Worm (Caenorhabditis elegans) whole organism, L1 larva: ENCODE results near the gene R02D5.7.

Source experiments
- C04F5.9 ChIP-seq: sonication (generic microtip); optimal IDR thresholded peaks from 2 replicates; lab custom pipeline; 2016; ENCODE audit warnings: missing genetic modification characterization, missing compliant biosample characterization
- C16A3.4 ChIP-seq: fragments of 150-350 bp; optimal IDR thresholded peaks from 2 replicates; lab custom pipeline; 2014; ENCODE audit warnings: missing biosample characterization, missing genetic modification characterization
- C34B4.2 ChIP-seq: sonication (generic microtip); optimal IDR thresholded peaks from 2 replicates; lab custom pipeline; 2017; ENCODE audit warnings: mild to moderate bottlenecking, missing genetic modification characterization, missing compliant biosample characterization
- aha-1 ChIP-seq: fragments of 150-350 bp; optimal IDR thresholded peaks from 2 replicates; lab custom pipeline; 2014; ENCODE audit warnings: missing biosample characterization, missing genetic modification characterization
- aly-2 ChIP-seq: fragments of 150-350 bp; optimal IDR thresholded peaks from 2 replicates; lab custom pipeline; 2014; ENCODE audit warnings: missing biosample characterization, missing genetic modification characterization
- blmp-1 ChIP-seq: fragments of 150-350 bp; optimal IDR thresholded peaks from 2 replicates; lab custom pipeline; 2014; ENCODE audit warnings: missing biosample characterization, missing genetic modification characterization
- ceh-8 ChIP-seq: fragments of 200-800 bp; sonication (Bioruptor generic); optimal IDR thresholded peaks from 2 replicates; lab custom pipeline; 2018; ENCODE audit warnings: mild to moderate bottlenecking, missing genetic modification characterization, moderate library complexity, missing compliant biosample characterization
- ceh-88 ChIP-seq: fragments of 200-800 bp; sonication (Bioruptor generic); IDR thresholded peaks from 2 replicates; pipeline ENCODE4 v1.3.6; 2022; ENCODE audit warnings: missing genetic modification characterization, missing compliant biosample characterization
- efl-1 ChIP-seq, 4 experiments: fragments of 150-350 bp; optimal IDR thresholded peaks in 3 of 4; peaks in 1 of 4; 1 replicate in 1 of 4; 2 replicates in 3 of 4; lab custom pipeline; 2014; ENCODE audit warnings: missing biosample characterization in 2 of 4, missing genetic modification characterization in 2 of 4, missing genetic modification reagents in 2 of 4
- elt-2 ChIP-seq: sonication (generic microtip); optimal IDR thresholded peaks from 2 replicates; lab custom pipeline; 2016; ENCODE audit warnings: missing genetic modification characterization, mild to moderate bottlenecking, inconsistent platforms, missing compliant biosample characterization, missing genetic modification reagents
- elt-3 ChIP-seq, 6 experiments: fragments of 150-350 bp in 1 of 6; sonication (generic microtip); optimal IDR thresholded peaks; 2 replicates each; lab custom pipeline; 2017 to 2018; ENCODE audit warnings: missing biosample characterization in 6 of 6, missing genetic modification characterization in 6 of 6, inconsistent platforms in 1 of 6
- fkh-4 ChIP-seq: sonication (generic microtip); optimal IDR thresholded peaks from 2 replicates; lab custom pipeline; 2016; ENCODE audit warnings: missing compliant biosample characterization, missing genetic modification characterization, borderline replicate concordance
- fkh-8 ChIP-seq: sonication (generic microtip); optimal IDR thresholded peaks from 2 replicates; lab custom pipeline; 2016; ENCODE audit warnings: mild to moderate bottlenecking, missing genetic modification characterization, missing compliant biosample characterization
- fos-1 ChIP-seq: fragments of 150-350 bp; optimal IDR thresholded peaks from 2 replicates; lab custom pipeline; 2014; ENCODE audit warnings: missing biosample characterization, missing genetic modification characterization
- grh-1 ChIP-seq: fragments of 200-800 bp; sonication (Bioruptor generic); IDR thresholded peaks from 2 replicates; pipeline ENCODE4 v1.3.6; 2022; ENCODE audit warnings: missing genetic modification reagents, missing genetic modification characterization, missing compliant biosample characterization
- hlh-17 ChIP-seq: fragments of 200-800 bp; sonication (Bioruptor generic); optimal IDR thresholded peaks from 2 replicates; lab custom pipeline; 2018; ENCODE audit warnings: missing genetic modification characterization, mild to moderate bottlenecking, missing compliant biosample characterization, moderate library complexity, borderline replicate concordance
- irx-1 ChIP-seq: sonication (generic microtip); optimal IDR thresholded peaks from 2 replicates; lab custom pipeline; 2016; ENCODE audit warnings: missing genetic modification characterization, missing compliant biosample characterization
- jun-1 ChIP-seq: fragments of 150-350 bp; optimal IDR thresholded peaks from 2 replicates; lab custom pipeline; 2014; ENCODE audit warnings: missing biosample characterization, missing genetic modification reagents, missing genetic modification characterization
- lin-13 ChIP-seq: fragments of 150-350 bp; optimal IDR thresholded peaks from 2 replicates; lab custom pipeline; 2014; ENCODE audit warnings: missing biosample characterization, missing genetic modification reagents, missing genetic modification characterization
- lin-14 ChIP-seq: fragments of 200-800 bp; sonication (Bioruptor generic); optimal IDR thresholded peaks from 2 replicates; lab custom pipeline; 2018; ENCODE audit warnings: mild to moderate bottlenecking, missing genetic modification characterization, moderate library complexity, missing compliant biosample characterization
- lsy-2 ChIP-seq, 2 experiments: fragments of 150-350 bp; optimal IDR thresholded peaks; 2 replicates each; lab custom pipeline; 2014; ENCODE audit warnings: missing biosample characterization in 2 of 2, missing genetic modification characterization in 2 of 2
- nhr-11 ChIP-seq: fragments of 150-350 bp; optimal IDR thresholded peaks from 2 replicates; lab custom pipeline; 2014; ENCODE audit warnings: missing biosample characterization, missing genetic modification characterization
- nhr-12 ChIP-seq: sonication (generic microtip); optimal IDR thresholded peaks from 2 replicates; lab custom pipeline; 2017; ENCODE audit warnings: missing biosample characterization, missing genetic modification characterization
- nhr-237 ChIP-seq: fragments of 150-350 bp; optimal IDR thresholded peaks from 2 replicates; lab custom pipeline; 2014; ENCODE audit warnings: missing biosample characterization, missing genetic modification characterization
- nhr-28 ChIP-seq: fragments of 150-350 bp; optimal IDR thresholded peaks from 2 replicates; lab custom pipeline; 2014; ENCODE audit warnings: missing biosample characterization, missing genetic modification characterization
- nhr-71 ChIP-seq: sonication (generic microtip); optimal IDR thresholded peaks from 2 replicates; lab custom pipeline; 2016; ENCODE audit warnings: mild to moderate bottlenecking, missing genetic modification characterization, moderate library complexity, missing compliant biosample characterization
- nhr-84 ChIP-seq: sonication (generic microtip); optimal IDR thresholded peaks from 2 replicates; lab custom pipeline; 2017; ENCODE audit warnings: missing biosample characterization, missing genetic modification characterization
- nhr-85 ChIP-seq: sonication (generic microtip); peaks from one replicate; lab custom pipeline; 2016; ENCODE audit warnings: missing genetic modification characterization, inconsistent platforms, missing compliant biosample characterization
- pax-3 ChIP-seq: fragments of 200-800 bp; sonication (Bioruptor generic); optimal IDR thresholded peaks from 2 replicates; lab custom pipeline; 2018; ENCODE audit warnings: mild to moderate bottlenecking, missing genetic modification characterization, moderate library complexity, missing compliant biosample characterization
- pqm-1 ChIP-seq: sonication (generic microtip); optimal IDR thresholded peaks from 3 replicates; lab custom pipeline; 2017; ENCODE audit warnings: missing biosample characterization, missing genetic modification characterization
- snu-23 ChIP-seq: sonication (generic microtip); optimal IDR thresholded peaks from 2 replicates; lab custom pipeline; 2016; ENCODE audit warnings: missing genetic modification characterization, missing compliant biosample characterization
- sox-4 ChIP-seq: sonication (generic microtip); optimal IDR thresholded peaks from 2 replicates; lab custom pipeline; 2016; ENCODE audit warnings: missing genetic modification characterization, missing compliant biosample characterization
- sup-37 ChIP-seq: fragments of 200-800 bp; sonication (Bioruptor generic); optimal IDR thresholded peaks from 2 replicates; lab custom pipeline; 2018; ENCODE audit warnings: mild to moderate bottlenecking, missing genetic modification characterization, missing compliant biosample characterization
- swsn-7 ChIP-seq: sonication (generic microtip); optimal IDR thresholded peaks from 2 replicates; lab custom pipeline; 2016; ENCODE audit warnings: missing genetic modification characterization, missing compliant biosample characterization
- unc-30 ChIP-seq: sonication (generic microtip); optimal IDR thresholded peaks from 2 replicates; lab custom pipeline; 2017; ENCODE audit warnings: missing biosample characterization, missing genetic modification characterization
- unc-62 ChIP-seq: fragments of 150-350 bp; optimal IDR thresholded peaks from 2 replicates; lab custom pipeline; 2014; ENCODE audit warnings: missing biosample characterization, missing genetic modification reagents, missing genetic modification characterization
- unc-98 ChIP-seq: fragments of 200-800 bp; sonication (Bioruptor generic); IDR thresholded peaks from 2 replicates; pipeline ENCODE4 v1.3.6; 2022; ENCODE audit warnings: missing genetic modification characterization, missing compliant biosample characterization
- vab-15 ChIP-seq: sonication (generic microtip); optimal IDR thresholded peaks from 2 replicates; lab custom pipeline; 2017; ENCODE audit warnings: missing genotype, mild to moderate bottlenecking, missing genetic modification characterization, missing compliant biosample characterization
- ztf-11 ChIP-seq, 2 experiments: sonication (generic microtip); optimal IDR thresholded peaks; 2 replicates each; lab custom pipeline; 2016 to 2017; ENCODE audit warnings: missing genetic modification characterization in 2 of 2, missing biosample characterization in 1 of 2, missing compliant biosample characterization in 1 of 2

Gene R02D5.7

ce11 chrV:14498204-14498603, 16.9 kb upstream of the R02D5.7 start:
- TF ChIP-seq vab-15, result no peak
- no peak for TF ChIP-seq unc-98 (GFP tag; lab: Robert Waterston, UW)
- no peak for TF ChIP-seq jun-1
- no peak for TF ChIP-seq nhr-11
- TF ChIP-seq C34B4.2 (tag; lab: Kevin White, UChicago), result no peak
- TF ChIP-seq blmp-1 (tag; lab: Kevin White, UChicago), result peak; percentile 2
- no peak for TF ChIP-seq efl-1 (optimal IDR thresholded peaks at IDR 0.05; lab: Kevin White, UChicago)
- TF ChIP-seq efl-1 (GFP tag; optimal IDR thresholded peaks at IDR 0.05 in 1 of 2; lab: Kevin White, UChicago), result peak in 1 of 2 experiments; percentile 50
- no peak for TF ChIP-seq fos-1
- no peak for TF ChIP-seq grh-1 (GFP tag; lab: Robert Waterston, UW)
- TF ChIP-seq C04F5.9, result no peak
- no peak for TF ChIP-seq nhr-71 (tag; lab: Kevin White, UChicago)
- TF ChIP-seq snu-23 (GFP tag; lab: Kevin White, UChicago), result no peak
- no peak for TF ChIP-seq fkh-4 (tag; lab: Kevin White, UChicago)
- TF ChIP-seq, all 84 proteins: peak for 2

- TF ChIP-seq hlh-17 (GFP tag; lab: Kevin White, UChicago), result no peak
- no peak for TF ChIP-seq pax-3 (tag; lab: Kevin White, UChicago)
- TF ChIP-seq ceh-88 (GFP tag; lab: Robert Waterston, UW), result no peak
- no peak for TF ChIP-seq grh-1 (GFP tag; lab: Robert Waterston, UW)
- no peak for TF ChIP-seq aha-1 (tag; lab: Kevin White, UChicago)
- TF ChIP-seq nhr-85 (tag; lab: Kevin White, UChicago), result peak; percentile 34
- no peak for TF ChIP-seq jun-1
- TF ChIP-seq C34B4.2 (tag; lab: Kevin White, UChicago), result no peak
Measured at ce11 chrV:14496446-14496845, 15.1 kb upstream of the R02D5.7 start.

- TF ChIP-seq nhr-237 (tag; lab: Kevin White, UChicago), result no peak
- no peak for TF ChIP-seq C04F5.9
- no peak for TF ChIP-seq unc-30 (tag; lab: Kevin White, UChicago)
- TF ChIP-seq blmp-1 (tag; lab: Kevin White, UChicago), result peak; percentile 94
- TF ChIP-seq elt-3 (tag; optimal IDR thresholded peaks at IDR 0.05; lab: Kevin White, UChicago), result no peak
- no peak for TF ChIP-seq elt-2 (tag; lab: Kevin White, UChicago)
- no peak for TF ChIP-seq lin-13 (GFP tag; lab: Kevin White, UChicago)
- no peak for TF ChIP-seq irx-1 (tag; lab: Kevin White, UChicago)
- TF ChIP-seq nhr-28 (tag; lab: Kevin White, UChicago), result no peak
- TF ChIP-seq C34B4.2 (tag; lab: Kevin White, UChicago), result no peak
- no peak for TF ChIP-seq efl-1 (optimal IDR thresholded peaks at IDR 0.05; lab: Kevin White, UChicago)
- TF ChIP-seq efl-1 (GFP tag; optimal IDR thresholded peaks at IDR 0.05 in 1 of 2; lab: Kevin White, UChicago), result no peak
- TF ChIP-seq lin-14 (GFP tag; lab: Kevin White, UChicago), result peak; percentile 51
- TF ChIP-seq C16A3.4 (tag; lab: Kevin White, UChicago), result no peak
- TF ChIP-seq swsn-7 (tag; lab: Kevin White, UChicago), result no peak
- no peak for TF ChIP-seq sox-4
- no peak for TF ChIP-seq ztf-11 (tag; optimal IDR thresholded peaks at IDR 0.05; lab: Kevin White, UChicago)
- TF ChIP-seq sup-37 (GFP tag; lab: Kevin White, UChicago), result no peak
Measured at ce11 chrV:14495493-14495892, 14.2 kb upstream of the R02D5.7 start.

ce11 chrV:14493665-14494064, 12.4 kb upstream of the R02D5.7 start:
- TF ChIP-seq nhr-12 (tag; lab: Kevin White, UChicago) (no peak), nhr-84 (tag; lab: Kevin White, UChicago) (no peak), pqm-1 (tag; lab: Kevin White, UChicago) (no peak), aly-2 (tag; lab: Kevin White, UChicago) (no peak), fkh-8 (tag; lab: Kevin White, UChicago) (no peak), swsn-7 (tag; lab: Kevin White, UChicago) (no peak), unc-62 (GFP tag; lab: Kevin White, UChicago) (no peak), sup-37 (GFP tag; lab: Kevin White, UChicago) (no peak), ceh-8 (GFP tag; lab: Kevin White, UChicago) (no peak), lsy-2 (tag; optimal IDR thresholded peaks at IDR 0.05; lab: Kevin White, UChicago) (no peak)
- TF ChIP-seq, all 84 proteins: peak for 0
